Worm (Caenorhabditis elegans): ENCODE data around the gene ZK1010.12.

Gene ZK1010.12

ce11 chrIII:12968330-12968729 lies 22.8 kb upstream of the ZK1010.12 start:
- no peak for TF ChIP-seq mep-1 (tag; optimal IDR thresholded peaks at IDR 0.05)
- TF ChIP-seq flh-1 (GFP tag; optimal IDR thresholded peaks at IDR 0.05) = no peak
- no peak for TF ChIP-seq blmp-1 (tag; optimal IDR thresholded peaks at IDR 0.05)
- no peak for TF ChIP-seq ceh-43 (GFP tag; optimal IDR thresholded peaks at IDR 0.05)
- TF ChIP-seq M03D4.4 (tag; optimal IDR thresholded peaks at IDR 0.05) = no peak
- TF ChIP-seq ztf-11 (tag; optimal IDR thresholded peaks at IDR 0.05) = no peak
- no peak for TF ChIP-seq ceh-39 (tag; optimal IDR thresholded peaks at IDR 0.05)
- no peak for TF ChIP-seq ceh-83 (GFP tag; optimal IDR thresholded peaks at IDR 0.05)
- TF ChIP-seq ham-2 (GFP tag; optimal IDR thresholded peaks at IDR 0.05) = no peak
- TF ChIP-seq elt-3 (tag; optimal IDR thresholded peaks at IDR 0.05) = no peak

- TF ChIP-seq hlh-1 (tag; optimal IDR thresholded peaks at IDR 0.05) (peak; percentile 17), M03D4.4 (tag; optimal IDR thresholded peaks at IDR 0.05) (no peak), lsy-2 (tag; optimal IDR thresholded peaks at IDR 0.05) (peak; percentile 40), sptf-1 (tag; optimal IDR thresholded peaks at IDR 0.05) (no peak), unc-62 (GFP tag; optimal IDR thresholded peaks at IDR 0.05) (peak; percentile 84)
Observed at ce11 chrIII:12971828-12972379, 19.2 kb upstream of the ZK1010.12 start.

ce11 chrIII:12972398-12972797 lies 18.7 kb upstream of the ZK1010.12 start, which contains the start of gene bckd-1A:
Gene bckd-1A, minus strand, starts transcription at chrIII:12972498.
- TF ChIP-seq mab-5 (tag; optimal IDR thresholded peaks at IDR 0.05) (no peak), nhr-2 (tag; optimal IDR thresholded peaks at IDR 0.05) (no peak), elt-1 (tag; optimal IDR thresholded peaks at IDR 0.05; ENCODE audit: borderline replicate concordance, insufficient read depth) (no peak), elt-3 (tag; optimal IDR thresholded peaks at IDR 0.05) (no peak), unc-120 (tag; optimal IDR thresholded peaks at IDR 0.05; ENCODE audit: poor library complexity, severe bottlenecking) (no peak), pha-4 (tag; optimal IDR thresholded peaks at IDR 0.05) (no peak), ceh-43 (GFP tag; optimal IDR thresholded peaks at IDR 0.05) (no peak), bed-3 (GFP tag; optimal IDR thresholded peaks at IDR 0.05) (no peak), snpc-4 (tag; optimal IDR thresholded peaks at IDR 0.05) (no peak), ceh-39 (tag; optimal IDR thresholded peaks at IDR 0.05) (no peak), M03D4.4 (tag; optimal IDR thresholded peaks at IDR 0.05) (no peak), ztf-11 (tag; optimal IDR thresholded peaks at IDR 0.05) (no peak), nhr-12 (tag; optimal IDR thresholded peaks at IDR 0.05) (no peak), lin-13 (tag; optimal IDR thresholded peaks at IDR 0.05) (no peak), lsy-2 (tag; optimal IDR thresholded peaks at IDR 0.05) (no peak), mls-2 (tag; optimal IDR thresholded peaks at IDR 0.05) (no peak)

ce11 chrIII:12977559-12977958 lies 13.5 kb upstream of the ZK1010.12 start, which contains the start of gene ZK1010.2:
Gene ZK1010.2, minus strand, starts transcription at chrIII:12977862.
- TF ChIP-seq bed-3 (GFP tag; optimal IDR thresholded peaks at IDR 0.05) (no peak), elt-3 (tag; optimal IDR thresholded peaks at IDR 0.05) (no peak), cnd-1 (tag; optimal IDR thresholded peaks at IDR 0.05) (no peak), blmp-1 (tag; optimal IDR thresholded peaks at IDR 0.05) (no peak), pha-4 (tag; optimal IDR thresholded peaks at IDR 0.05) (no peak), mls-2 (tag; optimal IDR thresholded peaks at IDR 0.05) (no peak), ham-2 (GFP tag; optimal IDR thresholded peaks at IDR 0.05) (no peak), sptf-1 (tag; optimal IDR thresholded peaks at IDR 0.05) (no peak), unc-120 (tag; optimal IDR thresholded peaks at IDR 0.05; ENCODE audit: poor library complexity, severe bottlenecking) (no peak), mab-5 (tag; optimal IDR thresholded peaks at IDR 0.05) (no peak), mep-1 (tag; optimal IDR thresholded peaks at IDR 0.05) (no peak), ceh-39 (tag; optimal IDR thresholded peaks at IDR 0.05) (no peak), ces-1 (GFP tag; optimal IDR thresholded peaks at IDR 0.05) (no peak), M03D4.4 (tag; optimal IDR thresholded peaks at IDR 0.05) (no peak), nhr-2 (tag; optimal IDR thresholded peaks at IDR 0.05) (no peak), nhr-28 (tag; optimal IDR thresholded peaks at IDR 0.05) (no peak), sem-2 (GFP tag; optimal IDR thresholded peaks at IDR 0.05) (no peak), lin-32 (GFP tag; optimal IDR thresholded peaks at IDR 0.05) (no peak), unc-39 (tag; optimal IDR thresholded peaks at IDR 0.05) (no peak)

- peak; percentile 60 for TF ChIP-seq pha-4 (tag; optimal IDR thresholded peaks at IDR 0.05)
- TF ChIP-seq ces-1 (GFP tag; optimal IDR thresholded peaks at IDR 0.05) = peak; percentile 10
- peak; percentile 19 for TF ChIP-seq mep-1 (tag; optimal IDR thresholded peaks at IDR 0.05)
- peak; percentile 98 for TF ChIP-seq lsy-2 (tag; optimal IDR thresholded peaks at IDR 0.05)
- TF ChIP-seq mls-2 (tag; optimal IDR thresholded peaks at IDR 0.05) = peak; percentile 10
- peak; percentile 76 for TF ChIP-seq lin-13 (tag; optimal IDR thresholded peaks at IDR 0.05)
- peak; percentile 11 for TF ChIP-seq hlh-1 (tag; optimal IDR thresholded peaks at IDR 0.05)
- peak; percentile 12 for TF ChIP-seq unc-120 (tag; optimal IDR thresholded peaks at IDR 0.05; ENCODE audit: poor library complexity, severe bottlenecking)
- TF ChIP-seq nhr-237 (tag; optimal IDR thresholded peaks at IDR 0.05) = peak; percentile 71
- TF ChIP-seq unc-39 (tag; optimal IDR thresholded peaks at IDR 0.05) = no peak
- TF ChIP-seq nhr-2 (tag; optimal IDR thresholded peaks at IDR 0.05) = no peak
Observed at ce11 chrIII:12978473-12979174, 12.5 kb upstream of the ZK1010.12 start, which contains the start of the genes ubq-2 and frg-1. Gene ubq-2, minus strand, starts transcription at chrIII:12978523. Gene frg-1, plus strand, starts transcription at chrIII:12979162.

Data from whole organism, mixed stage, embryonic.